Worm (Caenorhabditis elegans) whole organism, young adult: Measurements from ENCODE around the gene chil-24.
"Not testable (repeated sequence)": the region's sequence is repeated elsewhere in the genome, so short reads cannot be mapped to it uniquely, and the experiment has no call there.

Experiments used
- B0019.2 ChIP-seq: fragments of 200-800 bp; sonication (Bioruptor generic); conservative IDR thresholded peaks from 2 replicates; pipeline ENCODE4 v1.3.6; 2022; ENCODE audit warnings: missing genetic modification reagents, missing genetic modification characterization, missing compliant biosample characterization
- C06A6.2 ChIP-seq: fragments of 200-800 bp; sonication (Bioruptor generic); conservative IDR thresholded peaks from 2 replicates; pipeline ENCODE4 v1.3.6; 2022; ENCODE audit warnings: missing genetic modification characterization, missing compliant biosample characterization
- F23B12.7 ChIP-seq: sonication (generic microtip); optimal IDR thresholded peaks from 2 replicates; lab custom pipeline; 2017; ENCODE audit warnings: missing genetic modification characterization, mild to moderate bottlenecking, missing compliant biosample characterization, antibody characterized with exemption, moderate library complexity; ENCODE audit not compliant: insufficient read depth
- F52B5.7 ChIP-seq: sonication (generic microtip); optimal IDR thresholded peaks from 2 replicates; lab custom pipeline; 2016; ENCODE audit warnings: mild to moderate bottlenecking, missing genetic modification characterization, missing compliant biosample characterization
- K11D2.4 ChIP-seq: fragments of 200-800 bp; sonication (Bioruptor generic); IDR thresholded peaks from 2 replicates; pipeline ENCODE4 v1.3.6; 2022; ENCODE audit warnings: missing genetic modification reagents, missing genetic modification characterization, missing compliant biosample characterization
- K12H6.12 ChIP-seq: fragments of 200-800 bp; sonication (Bioruptor generic); optimal IDR thresholded peaks from 2 replicates; lab custom pipeline; 2018; ENCODE audit warnings: mild to moderate bottlenecking, missing genetic modification characterization, missing compliant biosample characterization
- Y67H2A.10 ChIP-seq: fragments of 200-800 bp; sonication (Bioruptor generic); conservative IDR thresholded peaks from 2 replicates; pipeline ENCODE4 v1.3.6; 2022; ENCODE audit warnings: missing genetic modification reagents, missing genetic modification characterization, missing compliant biosample characterization
- attf-3 ChIP-seq: fragments of 200-800 bp; sonication (Bioruptor generic); conservative IDR thresholded peaks from 2 replicates; pipeline ENCODE4 v1.3.6; 2022; ENCODE audit warnings: missing genetic modification reagents, missing genetic modification characterization, missing compliant biosample characterization
- ceh-100 ChIP-seq: fragments of 200-800 bp; sonication (Bioruptor generic); IDR thresholded peaks from 2 replicates; pipeline ENCODE4 v1.3.6; 2022; ENCODE audit warnings: missing genetic modification reagents, missing genetic modification characterization, missing compliant biosample characterization
- ceh-40 ChIP-seq: fragments of 200-800 bp; sonication (Bioruptor generic); IDR thresholded peaks from 2 replicates; pipeline ENCODE4 v1.3.6; 2022; ENCODE audit warnings: missing genetic modification characterization, missing compliant biosample characterization
- ceh-58 ChIP-seq: fragments of 200-800 bp; sonication (Bioruptor generic); IDR thresholded peaks from 2 replicates; pipeline ENCODE4 v1.3.6; 2022; ENCODE audit warnings: missing genetic modification characterization, missing compliant biosample characterization
- ceh-91 ChIP-seq: fragments of 200-800 bp; sonication (Bioruptor generic); IDR thresholded peaks from 2 replicates; pipeline ENCODE4 v1.3.6; 2022; ENCODE audit warnings: missing genetic modification reagents, missing genetic modification characterization, missing compliant biosample characterization
- dpl-1 ChIP-seq: fragments of 150-350 bp; optimal IDR thresholded peaks from 2 replicates; lab custom pipeline; 2014; ENCODE audit warnings: missing biosample characterization, missing genetic modification reagents, missing genetic modification characterization
- efl-1 ChIP-seq: fragments of 150-350 bp; optimal IDR thresholded peaks from 2 replicates; lab custom pipeline; 2014; ENCODE audit warnings: missing biosample characterization, missing genetic modification reagents, missing genetic modification characterization
- gei-17 ChIP-seq: fragments of 200-800 bp; sonication (Bioruptor generic); optimal IDR thresholded peaks from 2 replicates; lab custom pipeline; 2018; ENCODE audit warnings: mild to moderate bottlenecking, missing genetic modification characterization, missing compliant biosample characterization
- hlh-26 ChIP-seq: fragments of 200-800 bp; sonication (Bioruptor generic); conservative IDR thresholded peaks from 2 replicates; pipeline ENCODE4 v1.3.6; 2022; ENCODE audit warnings: missing genetic modification reagents, missing genetic modification characterization, missing compliant biosample characterization
- lin-35 ChIP-seq, 3 experiments: fragments of 150-350 bp in 2 of 3; sonication (generic microtip) in 1 of 3; optimal IDR thresholded peaks; 2 replicates each; lab custom pipeline; 2014 to 2018; ENCODE audit warnings: missing biosample characterization in 3 of 3, missing genetic modification characterization in 3 of 3, missing genetic modification reagents in 3 of 3
- mcd-1 ChIP-seq: fragments of 200-800 bp; sonication (Bioruptor generic); IDR thresholded peaks from 2 replicates; pipeline ENCODE4 v1.3.6; 2022; ENCODE audit warnings: missing genetic modification reagents, missing genetic modification characterization, missing compliant biosample characterization
- rcor-1 ChIP-seq: fragments of 200-800 bp; sonication (Bioruptor generic); IDR thresholded peaks from 2 replicates; pipeline ENCODE4 v1.3.6; 2022; ENCODE audit warnings: missing genetic modification reagents, missing genetic modification characterization, missing compliant biosample characterization
- snpc-1.1 ChIP-seq: sonication (generic microtip); optimal IDR thresholded peaks from 2 replicates; lab custom pipeline; 2017; ENCODE audit warnings: missing genetic modification characterization, mild to moderate bottlenecking, missing compliant biosample characterization, antibody characterized with exemption, moderate library complexity, missing genotype, missing genetic modification reagents; ENCODE audit not compliant: insufficient read depth
- xnd-1 ChIP-seq: sonication (generic microtip); optimal IDR thresholded peaks from 2 replicates; lab custom pipeline; 2016; ENCODE audit warnings: missing genotype, missing genetic modification reagents, missing genetic modification characterization, missing compliant biosample characterization

chil-24 gene

DNA sequence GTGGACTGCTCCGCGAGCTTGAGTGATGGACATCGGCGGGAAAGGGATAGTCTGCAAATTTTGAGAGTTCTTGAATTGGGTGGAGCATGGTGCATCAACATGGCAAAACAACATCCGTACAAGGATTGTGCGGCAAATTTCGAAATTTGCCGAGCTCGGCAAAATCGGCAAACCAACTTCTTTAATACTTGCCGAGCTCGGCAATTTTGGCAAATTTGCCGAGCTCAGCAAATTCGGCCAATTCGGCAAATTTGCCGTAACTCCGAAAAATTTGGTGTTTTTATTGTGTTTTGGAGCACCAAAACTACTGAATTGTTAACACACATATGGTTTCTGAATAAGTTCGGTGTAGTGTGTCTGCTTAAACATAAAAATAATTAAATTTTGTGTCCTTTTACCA, 41.1 kb downstream of the chil-24 start, which contains the start of gene fbxc-55:
Gene fbxc-55 (minus strand): TSS at position 101 of the 400 bp plus-strand sequence.
- no peak for TF ChIP-seq attf-3 (GFP tag; lab: Robert Waterston, UW)
- TF ChIP-seq xnd-1 (tag; lab: Kevin White, UChicago), result no peak
- no peak for TF ChIP-seq lin-35 (GFP tag; optimal IDR thresholded peaks at IDR 0.05; lab: Kevin White, UChicago)
- no peak for TF ChIP-seq ceh-58 (GFP tag; lab: Robert Waterston, UW)
- TF ChIP-seq B0019.2 (GFP tag; lab: Robert Waterston, UW), result no peak
- no peak for TF ChIP-seq K12H6.12 (tag; lab: Kevin White, UChicago)
- TF ChIP-seq snpc-1.1 (tag; lab: Kevin White, UChicago), result no peak
- TF ChIP-seq F23B12.7 (tag; lab: Kevin White, UChicago), result no peak
- TF ChIP-seq C06A6.2 (GFP tag; lab: Robert Waterston, UW), result no peak
- TF ChIP-seq rcor-1 (GFP tag; lab: Robert Waterston, UW), result no peak
- TF ChIP-seq Y67H2A.10 (GFP tag; lab: Robert Waterston, UW), result no peak
- no peak for TF ChIP-seq ceh-91 (GFP tag; lab: Robert Waterston, UW)
- TF ChIP-seq mcd-1, result no peak
- TF ChIP-seq, all 124 proteins: peak for 0

DNA sequence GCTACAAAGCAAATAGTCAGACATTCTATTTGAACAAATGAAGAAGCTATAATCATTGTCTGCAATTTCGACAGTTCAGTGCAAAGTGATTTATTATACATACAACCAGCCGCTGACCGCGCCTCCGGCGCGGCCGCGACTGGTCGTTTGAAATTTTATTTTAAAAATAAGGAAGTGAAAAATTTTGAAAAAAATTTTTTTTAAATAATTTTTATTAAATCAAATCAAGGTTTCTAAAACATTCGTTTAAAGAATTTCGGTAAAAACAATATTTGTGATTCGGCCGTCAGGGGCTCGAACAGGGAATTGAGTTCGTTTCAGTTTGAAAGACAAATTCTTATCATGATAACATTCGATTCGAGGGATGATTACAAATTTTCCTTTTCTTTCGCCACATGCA, 43.2 kb downstream of the chil-24 start, which contains the start of gene Y27F2A.10:
Gene Y27F2A.10 (minus strand): TSS at position 101 of the 400 bp plus-strand sequence.
- TF ChIP-seq dpl-1 (GFP tag; lab: Kevin White, UChicago) (no peak), gei-17 (no peak), F52B5.7 (tag; lab: Kevin White, UChicago) (no peak), K11D2.4 (GFP tag; lab: Robert Waterston, UW) (no peak), rcor-1 (GFP tag; lab: Robert Waterston, UW) (no peak), efl-1 (GFP tag; lab: Kevin White, UChicago) (no peak), hlh-26 (GFP tag; lab: Robert Waterston, UW) (no peak), ceh-100 (no peak), ceh-91 (GFP tag; lab: Robert Waterston, UW) (no peak)
- TF ChIP-seq, all 124 proteins: peak for 0

DNA sequence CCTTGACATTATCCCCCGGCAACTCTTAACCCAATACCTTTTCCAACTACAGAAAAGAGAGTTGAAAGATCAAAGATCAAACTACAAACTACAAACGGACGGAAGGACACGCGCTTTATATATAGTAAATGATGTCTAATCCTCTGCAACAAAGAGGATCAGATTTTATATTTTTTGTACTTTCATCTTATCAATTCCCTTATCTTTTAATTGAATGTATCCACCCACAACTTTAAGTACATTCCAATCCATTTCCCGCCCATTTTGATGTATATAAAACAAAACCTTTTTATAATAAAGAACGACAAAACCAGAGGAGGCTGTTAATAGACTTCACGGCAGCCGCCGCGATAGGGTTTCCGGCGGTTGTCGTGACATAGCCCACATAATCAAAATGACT, 48.7 kb downstream of the chil-24 start, which contains the start of gene sri-40:
Gene sri-40 (plus strand): TSS at position 301 of the 400 bp plus-strand sequence.
- TF ChIP-seq C06A6.2 (GFP tag; lab: Robert Waterston, UW); ceh-40 (GFP tag; lab: Robert Waterston, UW); K12H6.12 (tag; lab: Kevin White, UChicago): not testable (repeated sequence)
- TF ChIP-seq, all 124 proteins: peak for 0; not testable (repeated sequence) for 124
